Worm (Caenorhabditis elegans) whole organism, dauer: ENCODE measurements around the gene C01F1.6.

ENCODE experiments used
- unc-62 ChIP-seq: sonication (generic microtip); optimal IDR thresholded peaks from 2 replicates; lab custom pipeline; 2017; ENCODE audit warnings: missing biosample characterization, missing genetic modification reagents, missing genetic modification characterization

C01F1.6 gene

ce11 chrII:4238963-4239362 lies 49.0 kb downstream of the C01F1.6 start:
- no peak for TF ChIP-seq unc-62

- no peak for TF ChIP-seq unc-62
Observed at ce11 chrII:4237701-4238214, 50.3 kb downstream of the C01F1.6 start, which contains the start of the genes fbxc-44 and C16A11.2. Gene fbxc-44, minus strand, starts transcription at chrII:4237751. Gene C16A11.2, plus strand, starts transcription at chrII:4238203.

- TF ChIP-seq unc-62: no peak
Observed at ce11 chrII:4235959-4236358, 52.1 kb downstream of the C01F1.6 start, which contains the start of gene fbxc-43. Gene fbxc-43, minus strand, starts transcription at chrII:4235996.
